Worm (Caenorhabditis elegans): Measurements from ENCODE around the gene F48E8.2.

DNA sequence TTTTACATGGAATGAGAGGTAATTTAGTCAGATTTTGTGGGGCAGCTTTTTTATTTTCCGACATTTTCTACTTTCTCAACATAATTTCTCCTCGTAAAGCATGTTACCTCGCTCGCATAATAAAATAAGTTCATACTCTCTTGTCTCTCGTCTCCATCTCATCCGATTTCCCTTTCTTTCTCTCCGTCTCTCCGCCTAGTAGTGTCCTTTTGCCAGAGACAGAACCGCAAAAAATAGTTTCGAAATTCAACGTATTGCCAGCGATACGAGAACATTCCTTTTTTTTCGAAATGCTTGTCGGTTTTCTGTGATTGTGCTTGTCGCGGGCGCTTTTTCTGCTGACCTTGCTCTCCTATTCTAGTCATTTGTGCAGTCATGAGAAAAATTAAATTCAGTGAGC, 40.0 kb downstream of the F48E8.2 start:
- TF ChIP-seq unc-62 (GFP tag; optimal IDR thresholded peaks at IDR 0.05) (peak; percentile 2), lsy-2 (tag; optimal IDR thresholded peaks at IDR 0.05) (no peak), zip-8 (tag; optimal IDR thresholded peaks at IDR 0.05) (no peak), ztf-11 (tag; optimal IDR thresholded peaks at IDR 0.05) (no peak), lin-13 (tag; optimal IDR thresholded peaks at IDR 0.05) (no peak), ham-2 (GFP tag; optimal IDR thresholded peaks at IDR 0.05) (no peak), blmp-1 (tag; optimal IDR thresholded peaks at IDR 0.05) (no peak)

All from whole organism, mixed stage, embryonic.